Worm (Caenorhabditis elegans): ENCODE measurements around the gene C40C9.3.

Gene C40C9.3

ce11 chrX:13605854-13606253 lies 41.6 kb upstream of the C40C9.3 start:
- peak; percentile 6 for TF ChIP-seq rnt-1 (tag; optimal IDR thresholded peaks at IDR 0.05)
- TF ChIP-seq ceh-88 (GFP tag; IDR thresholded peaks at IDR 0.05) = no peak
- no peak for TF ChIP-seq efl-1 (optimal IDR thresholded peaks at IDR 0.05)
- peak in 1 of 2 experiments; percentile 21 for TF ChIP-seq efl-1 (GFP tag; optimal IDR thresholded peaks at IDR 0.05 in 1 of 2)
- TF ChIP-seq snpc-4 (tag; optimal IDR thresholded peaks at IDR 0.05) = peak; percentile 73

DNA sequence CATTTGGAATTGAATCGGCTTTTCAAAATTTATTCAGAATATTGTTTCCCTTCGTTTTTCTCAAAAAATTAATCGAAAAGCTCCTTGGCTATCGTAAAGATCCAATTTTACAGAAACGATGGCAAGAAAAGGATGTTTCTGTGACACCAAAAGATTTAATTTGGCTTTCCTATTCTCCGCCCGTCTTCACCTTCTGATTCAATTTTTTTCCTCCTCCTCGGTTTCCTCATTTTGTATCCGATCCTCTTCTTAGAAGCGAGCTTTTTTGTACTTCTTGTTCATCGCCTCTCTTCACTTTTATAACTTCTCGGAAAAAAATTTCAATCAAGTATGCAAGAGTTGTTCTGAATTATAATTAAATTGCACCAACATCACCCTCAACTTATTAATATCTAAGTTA lies 37.4 kb upstream of the C40C9.3 start:
- TF ChIP-seq ceh-82 (tag; optimal IDR thresholded peaks at IDR 0.05) (no peak), nhr-84 (tag; optimal IDR thresholded peaks at IDR 0.05) (no peak), tbx-2 (tag; optimal IDR thresholded peaks at IDR 0.05) (no peak), fkh-10 (GFP tag; optimal IDR thresholded peaks at IDR 0.05) (peak; percentile 53), ztf-4 (tag; optimal IDR thresholded peaks at IDR 0.05) (no peak), hpl-2 (GFP tag; optimal IDR thresholded peaks at IDR 0.05) (no peak), zag-1 (tag; optimal IDR thresholded peaks at IDR 0.05) (no peak), isw-1 (GFP tag; IDR thresholded peaks at IDR 0.05) (no peak), lin-14 (GFP tag; optimal IDR thresholded peaks at IDR 0.05) (peak; percentile 11)

ce11 chrX:13615181-13615580 lies 32.2 kb upstream of the C40C9.3 start:
- peak; percentile 76 for TF ChIP-seq ceh-63 (GFP tag; optimal IDR thresholded peaks at IDR 0.05)
- peak; percentile 27 for TF ChIP-seq lin-14 (GFP tag; optimal IDR thresholded peaks at IDR 0.05)
- TF ChIP-seq nhr-71 (tag; optimal IDR thresholded peaks at IDR 0.05) = no peak
- TF ChIP-seq dsc-1 (tag; optimal IDR thresholded peaks at IDR 0.05) = peak; percentile 4
- no peak for TF ChIP-seq mef-2 (tag; optimal IDR thresholded peaks at IDR 0.05)
- no peak for TF ChIP-seq blmp-1 (tag; optimal IDR thresholded peaks at IDR 0.05)
- TF ChIP-seq nhr-47 (tag; optimal IDR thresholded peaks at IDR 0.05) = no peak

DNA sequence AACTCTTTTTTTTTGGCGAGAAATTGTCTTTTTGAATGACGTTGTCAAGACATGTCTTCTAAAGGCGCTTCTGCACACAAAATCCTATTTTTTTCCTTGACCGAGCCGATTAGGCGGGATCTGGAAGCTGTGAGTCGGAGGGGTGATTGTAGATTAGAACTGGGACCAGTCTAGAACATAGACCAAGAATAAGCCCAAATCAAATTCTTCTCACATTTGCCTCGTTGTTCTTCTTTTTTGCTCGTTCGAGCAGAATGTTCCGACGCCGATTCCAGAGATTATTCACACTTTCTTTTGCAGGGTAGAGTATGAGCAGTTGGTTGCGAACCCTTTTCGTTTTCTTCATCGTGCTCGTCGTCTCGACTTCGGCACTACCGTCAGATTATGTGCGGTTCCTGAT lies 28.8 kb upstream of the C40C9.3 start, which contains the start of gene nlp-53:
nlp-53 (plus strand) TSS at position 301 of the 400 bp plus-strand sequence.
- peak; percentile 36 for TF ChIP-seq nhr-85 (tag)
- no peak for TF ChIP-seq tbx-2 (tag; optimal IDR thresholded peaks at IDR 0.05)

- TF ChIP-seq efl-1 (optimal IDR thresholded peaks at IDR 0.05) = no peak
- peak in 1 of 2 experiments; percentile 19 for TF ChIP-seq efl-1 (GFP tag; optimal IDR thresholded peaks at IDR 0.05 in 1 of 2)
- no peak for TF ChIP-seq nhr-90 (tag; optimal IDR thresholded peaks at IDR 0.05; ENCODE audit: poor library complexity)
These were observed 25.8 kb upstream of the C40C9.3 start, which contains the start of gene Y12A6A.1 for ce11 chrX:13621628-13622027. Gene Y12A6A.1, minus strand, starts transcription at chrX:13621728.

DNA sequence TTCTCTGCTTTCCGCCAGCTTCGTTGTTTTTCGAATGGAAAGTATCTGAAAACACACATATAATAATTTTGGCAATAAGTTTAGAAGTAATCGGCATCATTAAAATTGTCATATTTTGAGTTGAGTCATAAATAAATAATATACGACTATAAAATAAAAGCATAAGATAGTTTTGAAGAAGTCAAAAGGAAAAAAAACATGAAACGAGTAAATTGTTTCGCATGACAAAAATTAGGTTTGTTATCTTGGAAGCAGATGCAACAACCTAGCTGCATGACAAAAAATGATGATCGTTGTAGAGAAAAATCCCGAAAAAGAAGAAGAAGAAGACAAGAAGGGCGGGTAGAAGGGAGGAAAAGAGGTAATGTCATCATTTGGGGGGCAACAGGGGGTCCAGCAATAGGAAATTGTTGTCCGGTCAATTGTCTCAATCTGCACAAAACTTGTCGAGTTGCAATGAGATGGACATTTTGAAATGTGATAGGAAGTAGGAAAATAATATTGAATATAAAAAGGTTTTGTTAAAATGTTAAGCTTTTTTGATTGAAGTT lies 16.2 kb upstream of the C40C9.3 start, which contains the start of gene nlg-1:
nlg-1 (minus strand) TSS at position 51 of the 551 bp plus-strand sequence.
- no peak for TF ChIP-seq sptf-1 (tag; optimal IDR thresholded peaks at IDR 0.05)
- TF ChIP-seq skn-1 (tag; optimal IDR thresholded peaks at IDR 0.05) = no peak
- TF ChIP-seq nhr-11 (tag; optimal IDR thresholded peaks at IDR 0.05) = no peak
- no peak for TF ChIP-seq nhr-76 (tag; optimal IDR thresholded peaks at IDR 0.05)
- TF ChIP-seq nhr-85 (tag) = no peak
- TF ChIP-seq nhr-12 (tag; optimal IDR thresholded peaks at IDR 0.05) = no peak
- no peak for TF ChIP-seq fos-1 (tag; optimal IDR thresholded peaks at IDR 0.05)
- TF ChIP-seq fkh-10 (GFP tag; optimal IDR thresholded peaks at IDR 0.05) = peak; percentile 78
- peak; percentile 74 for TF ChIP-seq lin-14 (GFP tag; optimal IDR thresholded peaks at IDR 0.05)
- no peak for TF ChIP-seq ceh-88 (GFP tag; IDR thresholded peaks at IDR 0.05)
- no peak for TF ChIP-seq tbx-2 (tag; optimal IDR thresholded peaks at IDR 0.05)
- no peak for TF ChIP-seq nhr-47 (tag; optimal IDR thresholded peaks at IDR 0.05)

DNA sequence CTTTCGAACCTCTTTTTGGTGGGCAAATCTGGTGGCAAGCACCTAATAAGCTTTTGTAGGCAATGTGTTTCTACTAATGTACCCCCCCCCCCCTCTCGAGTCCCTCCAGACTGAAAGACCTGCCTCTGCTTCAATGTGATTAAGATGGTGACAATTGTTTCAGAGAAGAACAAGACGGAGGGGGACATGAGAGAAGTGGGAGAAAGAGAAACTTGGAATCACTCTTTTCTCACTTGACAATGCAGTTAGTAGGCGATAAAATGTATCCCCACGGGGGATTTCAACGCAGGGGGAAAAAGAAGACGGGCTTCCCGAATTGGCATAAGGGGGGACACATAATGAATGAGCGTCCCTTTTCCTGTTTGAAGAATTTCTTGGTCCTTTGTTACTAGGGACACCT lies 15.2 kb upstream of the C40C9.3 start:
- peak; percentile 59 for TF ChIP-seq lin-14 (GFP tag; optimal IDR thresholded peaks at IDR 0.05)
- TF ChIP-seq nhr-71 (tag; optimal IDR thresholded peaks at IDR 0.05) = peak; percentile 17
- no peak for TF ChIP-seq sptf-1 (tag; optimal IDR thresholded peaks at IDR 0.05)
- TF ChIP-seq egl-27 (tag; optimal IDR thresholded peaks at IDR 0.05) = no peak
- peak; percentile 20 for TF ChIP-seq ceh-8 (GFP tag; optimal IDR thresholded peaks at IDR 0.05)
- no peak for TF ChIP-seq unc-130 (tag; optimal IDR thresholded peaks at IDR 0.05)
- TF ChIP-seq efl-1 (optimal IDR thresholded peaks at IDR 0.05) = no peak
- no peak for TF ChIP-seq efl-1 (GFP tag; optimal IDR thresholded peaks at IDR 0.05 in 1 of 2)
- no peak for TF ChIP-seq pag-3 (tag; optimal IDR thresholded peaks at IDR 0.05; ENCODE audit: borderline replicate concordance, insufficient read depth)
- TF ChIP-seq unc-62 (GFP tag; optimal IDR thresholded peaks at IDR 0.05) = no peak
- no peak for TF ChIP-seq nhr-84 (tag; optimal IDR thresholded peaks at IDR 0.05)
- TF ChIP-seq vab-15 (tag; optimal IDR thresholded peaks at IDR 0.05) = no peak
